Worm (Caenorhabditis elegans) whole organism, midembryonic: ENCODE measurements around the gene C54F6.15.

Experiments used
- T22C8.4 ChIP-seq: fragments of 200-800 bp; sonication (Bioruptor generic); IDR thresholded peaks from 2 replicates; pipeline ENCODE4 v1.3.6; 2022; ENCODE audit warnings: missing genetic modification characterization, missing compliant biosample characterization
- cog-1 ChIP-seq: sonication (generic microtip); optimal IDR thresholded peaks from 2 replicates; lab custom pipeline; 2016; ENCODE audit warnings: missing genetic modification characterization, missing compliant biosample characterization
- flt-1 ChIP-seq: fragments of 200-800 bp; sonication (Bioruptor generic); IDR thresholded peaks from 2 replicates; pipeline ENCODE4 v1.3.6; 2022; ENCODE audit warnings: missing genetic modification characterization, missing compliant biosample characterization
- klf-2 ChIP-seq: fragments of 200-800 bp; sonication (Bioruptor generic); conservative IDR thresholded peaks from 2 replicates; pipeline ENCODE4 v1.3.6; 2022; ENCODE audit warnings: missing genetic modification reagents, missing genetic modification characterization, missing compliant biosample characterization
- med-1 ChIP-seq: sonication (generic microtip); optimal IDR thresholded peaks from 2 replicates; lab custom pipeline; 2017; ENCODE audit warnings: missing genetic modification characterization, mild to moderate bottlenecking, missing compliant biosample characterization, antibody characterized with exemption, missing genetic modification reagents; ENCODE audit not compliant: insufficient read depth
- ref-1 ChIP-seq: fragments of 200-800 bp; sonication (Bioruptor generic); conservative IDR thresholded peaks from 2 replicates; pipeline ENCODE4 v1.3.6; 2022; ENCODE audit warnings: missing genetic modification reagents, missing genetic modification characterization, missing compliant biosample characterization
- tab-1 ChIP-seq: fragments of 200-800 bp; sonication (Bioruptor generic); IDR thresholded peaks from 2 replicates; pipeline ENCODE4 v1.3.6; 2022; ENCODE audit warnings: missing genetic modification characterization, missing compliant biosample characterization
- ztf-23 ChIP-seq: fragments of 200-800 bp; sonication (Bioruptor generic); IDR thresholded peaks from 2 replicates; pipeline ENCODE4 v1.3.6; 2022; ENCODE audit warnings: missing genetic modification reagents, missing genetic modification characterization, missing compliant biosample characterization
- ztf-29 ChIP-seq: fragments of 200-800 bp; sonication (Bioruptor generic); IDR thresholded peaks from 2 replicates; pipeline ENCODE4 v1.3.6; 2022; ENCODE audit warnings: missing genetic modification reagents, missing genetic modification characterization, missing compliant biosample characterization

C54F6.15 gene

ce11 chrV:7545187-7545586, 23.0 kb upstream of the C54F6.15 start, which contains the start of the genes C54F6.19 and nhx-3:
Gene C54F6.19 (plus strand): TSS chrV:7545487.
Gene nhx-3 (minus strand): TSS chrV:7545523.
- TF ChIP-seq flt-1 (GFP tag; lab: Robert Waterston, UW) (no peak), ref-1 (no peak), T22C8.4 (GFP tag; lab: Robert Waterston, UW) (no peak), klf-2 (no peak), med-1 (no peak), cog-1 (tag; lab: Kevin White, UChicago) (no peak), ztf-23 (no peak), ztf-29 (GFP tag; lab: Robert Waterston, UW) (no peak), tab-1 (no peak)

ce11 chrV:7543728-7544127, 21.5 kb upstream of the C54F6.15 start:
- TF ChIP-seq ref-1 (no peak), T22C8.4 (GFP tag; lab: Robert Waterston, UW) (no peak), ztf-23 (no peak), tab-1 (no peak), med-1 (no peak), flt-1 (GFP tag; lab: Robert Waterston, UW) (no peak), cog-1 (tag; lab: Kevin White, UChicago) (no peak), klf-2 (no peak), ztf-29 (GFP tag; lab: Robert Waterston, UW) (no peak)

DNA sequence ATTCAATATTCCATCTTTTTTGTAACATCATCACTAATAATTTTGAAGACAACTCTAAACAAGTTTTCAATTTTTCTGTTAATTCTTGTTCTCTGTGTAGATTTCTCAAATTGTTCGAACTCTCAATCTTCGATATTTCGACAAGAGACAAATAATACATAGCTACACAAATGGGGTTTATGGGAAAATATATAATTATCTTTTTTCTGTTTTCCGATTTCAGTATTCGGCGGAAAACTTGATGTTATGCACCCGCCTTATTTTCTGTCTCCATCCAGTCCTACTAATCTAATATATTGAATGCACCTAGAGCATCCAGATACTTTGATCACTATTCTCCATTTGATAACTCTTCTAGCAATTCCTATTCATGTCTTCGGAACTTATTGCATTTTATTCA, 16.8 kb upstream of the C54F6.15 start, which contains the start of gene srh-268:
TSS of gene srh-268 (plus strand) at position 301 of the 400 bp plus-strand sequence.
- TF ChIP-seq cog-1 (tag; lab: Kevin White, UChicago) (no peak), med-1 (no peak), ztf-29 (GFP tag; lab: Robert Waterston, UW) (no peak), klf-2 (no peak), ztf-23 (no peak), tab-1 (no peak), ref-1 (no peak), flt-1 (GFP tag; lab: Robert Waterston, UW) (no peak)

DNA sequence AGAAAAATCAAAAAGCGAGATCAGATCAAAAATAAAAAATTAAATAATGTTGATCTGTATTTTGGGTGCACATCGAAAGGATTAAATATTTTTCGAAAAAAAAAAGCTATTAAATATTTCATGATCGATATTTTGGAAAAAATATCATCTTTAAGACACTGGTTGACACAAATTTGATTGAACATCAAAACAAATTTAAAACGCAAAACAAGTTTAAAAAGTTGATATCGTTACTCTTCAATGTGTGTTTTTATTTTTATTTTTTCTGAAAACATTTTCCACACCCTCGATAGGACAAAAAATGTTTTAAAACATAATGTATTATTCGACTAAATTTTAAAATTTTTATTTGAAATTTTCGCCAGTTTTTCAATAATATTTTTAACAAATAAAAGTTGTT, 15.8 kb upstream of the C54F6.15 start, which contains the start of gene C54F6.12:
TSS of gene C54F6.12 (minus strand) at position 101 of the 400 bp plus-strand sequence.
- TF ChIP-seq tab-1 = no peak
- no peak for TF ChIP-seq ztf-23
- no peak for TF ChIP-seq flt-1 (GFP tag; lab: Robert Waterston, UW)
- no peak for TF ChIP-seq cog-1 (tag; lab: Kevin White, UChicago)
- TF ChIP-seq ref-1 = no peak
- TF ChIP-seq ztf-29 (GFP tag; lab: Robert Waterston, UW) = no peak
- TF ChIP-seq T22C8.4 (GFP tag; lab: Robert Waterston, UW) = no peak

DNA sequence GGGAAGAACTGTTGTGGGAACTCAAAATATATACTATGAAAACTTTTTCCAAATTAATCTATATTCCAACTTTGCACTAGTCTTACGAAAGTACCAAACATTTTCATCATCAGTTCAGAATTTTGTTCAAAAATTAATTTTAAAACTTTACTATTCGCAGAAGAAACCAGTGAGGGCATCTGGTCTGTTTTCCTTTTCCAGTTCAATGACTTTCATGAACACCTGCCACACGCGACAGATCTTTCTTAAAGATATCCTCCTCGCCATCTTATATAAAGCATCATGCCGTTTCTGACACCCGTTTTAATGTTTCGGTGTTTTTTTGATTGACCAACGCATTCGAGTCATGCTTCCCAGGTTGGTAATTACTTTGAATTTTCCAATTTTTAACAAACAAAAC, 10.8 kb upstream of the C54F6.15 start, which contains the start of gene C54F6.3:
TSS of gene C54F6.3 (plus strand) at position 301 of the 400 bp plus-strand sequence.
- TF ChIP-seq cog-1 (tag; lab: Kevin White, UChicago) = no peak
- TF ChIP-seq klf-2 = no peak
- TF ChIP-seq ref-1 = no peak
- no peak for TF ChIP-seq T22C8.4 (GFP tag; lab: Robert Waterston, UW)
- TF ChIP-seq med-1 = no peak
- no peak for TF ChIP-seq flt-1 (GFP tag; lab: Robert Waterston, UW)
- no peak for TF ChIP-seq tab-1
- TF ChIP-seq ztf-23 = no peak
- TF ChIP-seq ztf-29 (GFP tag; lab: Robert Waterston, UW) = no peak

- TF ChIP-seq med-1 = no peak
- no peak for TF ChIP-seq ztf-23
- no peak for TF ChIP-seq cog-1 (tag; lab: Kevin White, UChicago)
- no peak for TF ChIP-seq klf-2
- TF ChIP-seq tab-1 = no peak
- no peak for TF ChIP-seq flt-1 (GFP tag; lab: Robert Waterston, UW)
- no peak for TF ChIP-seq ztf-29 (GFP tag; lab: Robert Waterston, UW)
- TF ChIP-seq ref-1 = no peak
- no peak for TF ChIP-seq T22C8.4 (GFP tag; lab: Robert Waterston, UW)
These were observed 7.7 kb upstream of the C54F6.15 start, which contains the start of gene swt-2 for ce11 chrV:7529840-7530239. Gene swt-2 (plus strand): TSS chrV:7530140.

DNA sequence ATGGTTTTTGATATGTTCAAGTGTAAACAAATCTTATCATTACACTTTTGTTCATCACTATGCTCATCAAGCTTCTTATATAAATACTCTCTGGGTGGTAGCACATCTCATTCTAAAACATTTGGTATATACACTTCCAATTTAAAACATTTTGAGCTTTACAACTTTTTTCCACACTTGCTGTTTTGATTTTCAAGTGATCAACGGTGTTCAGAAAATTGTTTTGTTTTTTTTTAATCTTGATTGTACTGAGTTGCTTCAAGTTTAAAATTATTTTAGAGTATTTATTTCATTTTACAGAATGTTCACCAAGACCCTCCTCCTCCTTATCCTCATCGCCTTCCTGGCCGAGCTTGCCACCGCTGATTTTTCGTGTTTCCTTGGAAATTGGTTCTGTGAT, 6.6 kb upstream of the C54F6.15 start, which contains the start of gene C54F6.5:
TSS of gene C54F6.5 (plus strand) at position 301 of the 400 bp plus-strand sequence.
- TF ChIP-seq cog-1 (tag; lab: Kevin White, UChicago) = no peak
- no peak for TF ChIP-seq ref-1
- TF ChIP-seq T22C8.4 (GFP tag; lab: Robert Waterston, UW) = no peak
- no peak for TF ChIP-seq ztf-29 (GFP tag; lab: Robert Waterston, UW)
- TF ChIP-seq ztf-23 = no peak
- no peak for TF ChIP-seq klf-2
- no peak for TF ChIP-seq med-1
- TF ChIP-seq flt-1 (GFP tag; lab: Robert Waterston, UW) = no peak
- TF ChIP-seq tab-1 = no peak

ce11 chrV:7527153-7527552, 5.0 kb upstream of the C54F6.15 start, which contains the start of gene C54F6.17:
Gene C54F6.17 (plus strand): TSS chrV:7527453.
- TF ChIP-seq med-1 (no peak), klf-2 (no peak), cog-1 (tag; lab: Kevin White, UChicago) (no peak), tab-1 (no peak), ref-1 (no peak), T22C8.4 (GFP tag; lab: Robert Waterston, UW) (no peak), ztf-23 (no peak), flt-1 (GFP tag; lab: Robert Waterston, UW) (no peak), ztf-29 (GFP tag; lab: Robert Waterston, UW) (no peak)

- TF ChIP-seq tab-1 (no peak), ref-1 (no peak), ztf-23 (no peak), cog-1 (tag; lab: Kevin White, UChicago) (no peak), T22C8.4 (GFP tag; lab: Robert Waterston, UW) (no peak), flt-1 (GFP tag; lab: Robert Waterston, UW) (no peak), ztf-29 (GFP tag; lab: Robert Waterston, UW) (no peak), med-1 (no peak), klf-2 (no peak)
These were observed 3.5 kb upstream of the C54F6.15 start, which contains the start of gene C54F6.18 for ce11 chrV:7525695-7526094. Gene C54F6.18 (plus strand): TSS chrV:7525995.

- TF ChIP-seq med-1 = no peak
- no peak for TF ChIP-seq ref-1
- TF ChIP-seq T22C8.4 (GFP tag; lab: Robert Waterston, UW) = no peak
- no peak for TF ChIP-seq cog-1 (tag; lab: Kevin White, UChicago)
- no peak for TF ChIP-seq tab-1
These were observed 2.3 kb upstream of the C54F6.15 start, which contains the start of gene C54F6.20 for ce11 chrV:7524447-7524846. Gene C54F6.20 (plus strand): TSS chrV:7524747.
